Worm (Caenorhabditis elegans): ENCODE data around the gene lin-26.

lin-26 gene

DNA sequence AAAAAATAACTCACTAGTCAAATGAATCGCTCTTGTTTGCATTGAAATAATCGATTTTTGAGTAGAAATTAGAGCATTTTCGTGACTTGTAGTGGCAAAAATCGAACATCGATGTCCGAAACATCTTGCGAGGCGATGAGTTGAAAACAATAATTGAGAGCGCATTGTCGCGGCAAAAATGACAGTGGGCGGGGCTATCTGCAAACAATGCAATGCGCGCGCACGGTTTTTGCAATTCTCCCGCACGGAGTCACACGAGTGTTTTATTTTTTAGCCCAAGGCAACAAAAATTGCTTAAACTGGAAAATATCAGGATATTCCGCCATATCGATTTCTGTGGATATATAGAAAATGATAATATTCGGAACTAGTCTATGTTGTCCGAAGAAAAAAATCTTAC lies 26.5 kb downstream of the lin-26 start, which contains the start of gene B0495.9 (continued):
- TF ChIP-seq ama-1 (optimal IDR thresholded peaks at IDR 0.05) (no peak), ama-1 (GFP tag; optimal IDR thresholded peaks at IDR 0.05) (peak in 1 of 2 experiments; percentile 45), F22D6.2 (tag; optimal IDR thresholded peaks at IDR 0.05) (no peak), snpc-1.1 (tag; optimal IDR thresholded peaks at IDR 0.05; ENCODE audit: insufficient read depth) (peak; percentile 4), bed-1 (GFP tag; IDR thresholded peaks at IDR 0.05) (no peak), akir-1 (GFP tag; optimal IDR thresholded peaks at IDR 0.05) (no peak), nfya-2 (GFP tag; IDR thresholded peaks at IDR 0.05) (no peak), snpc-3.4 (tag; optimal IDR thresholded peaks at IDR 0.05) (no peak), nfyb-1 (GFP tag; IDR thresholded peaks at IDR 0.05) (peak; percentile 44; the same call in 1 of the 2 replicates), hlh-26 (GFP tag; conservative IDR thresholded peaks at IDR 0.05) (no peak), rpc-1 (optimal IDR thresholded peaks at IDR 0.05) (peak; percentile 40), rpc-1 (tag; optimal IDR thresholded peaks at IDR 0.05) (no peak), dox-1 (GFP tag; IDR thresholded peaks at IDR 0.05) (peak; percentile 81), attf-5 (GFP tag; optimal IDR thresholded peaks at IDR 0.05) (peak; percentile 60), dpl-1 (GFP tag; optimal IDR thresholded peaks at IDR 0.05) (no peak), snpc-1.3 (tag; optimal IDR thresholded peaks at IDR 0.05; ENCODE audit: insufficient read depth) (no peak), lin-26 (GFP tag; IDR thresholded peaks at IDR 0.05) (no peak), snpc-4 (GFP tag; optimal IDR thresholded peaks at IDR 0.05) (peak; percentile 5), snpc-4 (tag; optimal IDR thresholded peaks at IDR 0.05) (no peak), ccch-3 (GFP tag; optimal IDR thresholded peaks at IDR 0.05) (no peak), madf-6 (GFP tag; IDR thresholded peaks at IDR 0.05) (peak; percentile 66), let-526 (GFP tag; IDR thresholded peaks at IDR 0.05) (no peak), ztf-22 (GFP tag; optimal IDR thresholded peaks at IDR 0.05) (no peak), ceh-40 (GFP tag; IDR thresholded peaks at IDR 0.05) (no peak), pbrm-1 (GFP tag; IDR thresholded peaks at IDR 0.05) (peak; percentile 51; the same call in 1 of the 2 replicates), aptf-2 (GFP tag; conservative IDR thresholded peaks at IDR 0.05) (no peak), ZK185.1 (tag; optimal IDR thresholded peaks at IDR 0.05; ENCODE audit: poor library complexity, severe bottlenecking) (peak; percentile 66), T26A5.8 (tag; optimal IDR thresholded peaks at IDR 0.05) (no peak), unc-62 (GFP tag; optimal IDR thresholded peaks at IDR 0.05) (no peak), sea-2 (GFP tag; IDR thresholded peaks at IDR 0.05) (no peak), lsl-1 (GFP tag; optimal IDR thresholded peaks at IDR 0.05) (peak; percentile 60), aptf-3 (GFP tag; IDR thresholded peaks at IDR 0.05) (no peak), Y79H2A.3 (GFP tag; conservative IDR thresholded peaks at IDR 0.05) (no peak), egl-18 (GFP tag; IDR thresholded peaks at IDR 0.05) (no peak), lag-1 (GFP tag; IDR thresholded peaks at IDR 0.05) (no peak), Y95B8A.8 (GFP tag; IDR thresholded peaks at IDR 0.05) (no peak), die-1 (tag; optimal IDR thresholded peaks at IDR 0.05) (peak; percentile 40), lin-54 (GFP tag; optimal IDR thresholded peaks at IDR 0.05) (peak; percentile 43), efl-1 (GFP tag; optimal IDR thresholded peaks at IDR 0.05) (no peak), somi-1 (GFP tag; optimal IDR thresholded peaks at IDR 0.05) (no peak), atf-7 (tag; optimal IDR thresholded peaks at IDR 0.05) (no peak), nhr-90 (tag; optimal IDR thresholded peaks at IDR 0.05) (no peak), mcd-1 (GFP tag; IDR thresholded peaks at IDR 0.05) (peak; percentile 63), C17E4.6 (GFP tag; IDR thresholded peaks at IDR 0.05) (no peak), tbx-9 (tag; optimal IDR thresholded peaks at IDR 0.05; ENCODE audit: borderline replicate concordance) (no peak), madf-3 (GFP tag; IDR thresholded peaks at IDR 0.05) (no peak), lsy-27 (tag; optimal IDR thresholded peaks at IDR 0.05; ENCODE audit: borderline replicate concordance, insufficient read depth) (no peak), F33H1.4 (GFP tag; IDR thresholded peaks at IDR 0.05) (no peak), let-607 (tag; optimal IDR thresholded peaks at IDR 0.05) (no peak)

Measured in whole organism, young adult.